Fruit fly (Drosophila melanogaster): ENCODE data around the gene CG31705.

DNA sequence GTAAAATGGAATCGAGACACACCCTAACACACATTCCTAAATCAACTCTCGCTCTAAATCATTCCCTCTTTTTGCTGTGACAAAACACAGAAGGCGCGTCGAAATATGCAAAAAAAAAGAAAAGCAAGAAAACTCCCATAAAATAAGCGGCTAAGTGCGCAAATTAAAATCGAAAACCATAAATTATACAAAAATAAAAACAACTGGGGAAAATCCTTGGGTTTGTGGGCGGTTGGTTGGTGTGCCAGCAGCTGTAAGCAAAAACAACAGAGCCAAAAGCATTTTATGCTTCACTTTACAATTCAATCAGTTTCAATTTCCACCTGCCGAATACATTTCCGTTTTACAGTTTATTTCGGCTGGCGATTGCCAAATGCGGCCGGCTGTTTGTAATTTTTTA lies 7.8 kb upstream of the CG31705 start, which contains the start of gene CG43438:
- TF ChIP-seq BEAF-32 (GFP tag; optimal IDR thresholded peaks at IDR 0.05), result no peak
- TF ChIP-seq pb (GFP tag; optimal IDR thresholded peaks at IDR 0.05), result no peak
- no peak for TF ChIP-seq CG1233 (GFP tag; optimal IDR thresholded peaks at IDR 0.05)
- TF ChIP-seq gsb (GFP tag; IDR thresholded peaks at IDR 0.05), result no peak
- TF ChIP-seq Blimp-1 (GFP tag; optimal IDR thresholded peaks at IDR 0.05), result no peak
- no peak for TF ChIP-seq pho (GFP tag; optimal IDR thresholded peaks at IDR 0.05)

Measured in whole organism, embryonic.